Worm (Caenorhabditis elegans): ENCODE results near the gene K03B4.1.
A peak's percentile ranks its signal among the peaks of the same experiment; 100 is the strongest.

Gene K03B4.1

ce11 chrV:4665651-4666050 lies 23.5 kb upstream of the K03B4.1 start, which contains the start of gene srx-73:
Gene srx-73 (minus strand): TSS chrV:4665751.
- no peak for TF ChIP-seq dve-1 (tag; optimal IDR thresholded peaks at IDR 0.05)
- TF ChIP-seq elt-4 (tag; optimal IDR thresholded peaks at IDR 0.05) = no peak
- TF ChIP-seq ets-4 (tag; optimal IDR thresholded peaks at IDR 0.05) = no peak
- no peak for TF ChIP-seq sox-2 (GFP tag; IDR thresholded peaks at IDR 0.05)
- TF ChIP-seq fax-1 (tag; optimal IDR thresholded peaks at IDR 0.05) = no peak
- TF ChIP-seq zip-5 (tag; optimal IDR thresholded peaks at IDR 0.05) = no peak
- no peak for TF ChIP-seq hlh-15 (tag; optimal IDR thresholded peaks at IDR 0.05)

DNA sequence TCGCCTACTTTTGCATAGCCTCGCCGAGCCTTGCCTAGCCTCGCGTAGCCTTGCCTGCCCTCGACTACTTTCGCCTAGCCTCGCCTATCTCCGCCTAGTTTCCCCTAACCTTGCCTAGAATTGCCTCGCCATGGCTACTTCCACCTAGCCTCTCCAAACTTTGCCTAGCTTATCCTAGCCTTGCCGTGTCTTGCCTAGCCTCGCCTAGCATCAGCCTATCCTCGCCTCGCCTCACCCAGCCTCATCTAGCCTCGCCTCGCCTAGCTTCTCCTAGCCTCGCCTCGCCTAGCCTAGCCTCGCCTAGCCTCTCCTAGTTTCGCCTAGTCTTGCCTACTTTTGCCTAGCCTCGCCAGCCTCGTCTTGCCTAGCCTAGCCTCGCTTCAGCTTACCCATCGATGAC lies 22.1 kb upstream of the K03B4.1 start:
- no peak for TF ChIP-seq sox-2 (GFP tag; IDR thresholded peaks at IDR 0.05)
- no peak for TF ChIP-seq madf-2 (tag; optimal IDR thresholded peaks at IDR 0.05)
- peak; percentile 42 for TF ChIP-seq mec-3 (tag; optimal IDR thresholded peaks at IDR 0.05; ENCODE audit: borderline replicate concordance)
- no peak for TF ChIP-seq ets-4 (tag; optimal IDR thresholded peaks at IDR 0.05)
- peak; percentile 37 for TF ChIP-seq elt-4 (tag; optimal IDR thresholded peaks at IDR 0.05)
- peak; percentile 43 for TF ChIP-seq hlh-6 (tag; optimal IDR thresholded peaks at IDR 0.05)

- TF ChIP-seq pqm-1 (tag; optimal IDR thresholded peaks at IDR 0.05) = no peak
- TF ChIP-seq ref-2 (tag; optimal IDR thresholded peaks at IDR 0.05) = no peak
- TF ChIP-seq sox-4 (tag; optimal IDR thresholded peaks at IDR 0.05) = no peak
- no peak for TF ChIP-seq Y22D7AL.16 (tag; optimal IDR thresholded peaks at IDR 0.05)
- no peak for TF ChIP-seq sox-2 (GFP tag; IDR thresholded peaks at IDR 0.05)
- TF ChIP-seq rnt-1 (tag; optimal IDR thresholded peaks at IDR 0.05) = no peak
- no peak for TF ChIP-seq odd-2 (tag; optimal IDR thresholded peaks at IDR 0.05)
- no peak for TF ChIP-seq pros-1 (tag; optimal IDR thresholded peaks at IDR 0.05)
- no peak for TF ChIP-seq pax-1 (tag; optimal IDR thresholded peaks at IDR 0.05)
- no peak for TF ChIP-seq ama-1 (optimal IDR thresholded peaks at IDR 0.05)
- TF ChIP-seq unc-55 (GFP tag; optimal IDR thresholded peaks at IDR 0.05) = no peak
- no peak for TF ChIP-seq ets-4 (tag; optimal IDR thresholded peaks at IDR 0.05)
- no peak for TF ChIP-seq unc-42 (tag; optimal IDR thresholded peaks at IDR 0.05)
- no peak for TF ChIP-seq hlh-15 (tag; optimal IDR thresholded peaks at IDR 0.05)
- TF ChIP-seq ceh-31 (tag; optimal IDR thresholded peaks at IDR 0.05) = no peak
- TF ChIP-seq zip-5 (tag; optimal IDR thresholded peaks at IDR 0.05) = no peak
- TF ChIP-seq ceh-9 (tag; optimal IDR thresholded peaks at IDR 0.05) = no peak
Observed at ce11 chrV:4668636-4669035, 20.5 kb upstream of the K03B4.1 start, which contains the start of gene srx-77. Gene srx-77 (minus strand): TSS chrV:4668736.

- no peak for TF ChIP-seq eyg-1 (tag; optimal IDR thresholded peaks at IDR 0.05)
- TF ChIP-seq K09A11.1 (tag; optimal IDR thresholded peaks at IDR 0.05; ENCODE audit: insufficient read depth) = no peak
- TF ChIP-seq pha-2 (tag; optimal IDR thresholded peaks at IDR 0.05) = no peak
- TF ChIP-seq ceh-19 (GFP tag; optimal IDR thresholded peaks at IDR 0.05) = no peak
- no peak for TF ChIP-seq syd-9 (tag; optimal IDR thresholded peaks at IDR 0.05)
- TF ChIP-seq ahr-1 (tag; optimal IDR thresholded peaks at IDR 0.05) = no peak
- no peak for TF ChIP-seq ceh-24 (tag; optimal IDR thresholded peaks at IDR 0.05)
- no peak for TF ChIP-seq npax-4 (tag; optimal IDR thresholded peaks at IDR 0.05)
- no peak for TF ChIP-seq sox-4 (tag; optimal IDR thresholded peaks at IDR 0.05)
Observed at ce11 chrV:4672487-4672886, 16.6 kb upstream of the K03B4.1 start, which contains the start of gene K03B4.9. Gene K03B4.9 (minus strand): TSS chrV:4672587.

ce11 chrV:4674506-4674905 lies 14.6 kb upstream of the K03B4.1 start, which contains the start of gene K03B4.8:
Gene K03B4.8 (minus strand): TSS chrV:4674606.
- TF ChIP-seq npax-4 (tag; optimal IDR thresholded peaks at IDR 0.05) = no peak
- no peak for TF ChIP-seq C38D4.7 (GFP tag; optimal IDR thresholded peaks at IDR 0.05)
- TF ChIP-seq fax-1 (tag; optimal IDR thresholded peaks at IDR 0.05) = no peak
- no peak for TF ChIP-seq ceh-24 (tag; optimal IDR thresholded peaks at IDR 0.05)
- no peak for TF ChIP-seq sdc-2 (tag; optimal IDR thresholded peaks at IDR 0.05)

ce11 chrV:4676092-4676491 lies 13.0 kb upstream of the K03B4.1 start, which contains the start of gene K03B4.6:
Gene K03B4.6 (minus strand): TSS chrV:4676192.
- no peak for TF ChIP-seq tbx-2 (tag; optimal IDR thresholded peaks at IDR 0.05)
- no peak for TF ChIP-seq pat-9 (tag; optimal IDR thresholded peaks at IDR 0.05)
- TF ChIP-seq elt-2 (tag; optimal IDR thresholded peaks at IDR 0.05) = no peak
- no peak for TF ChIP-seq pax-1 (tag; optimal IDR thresholded peaks at IDR 0.05)
- no peak for TF ChIP-seq ceh-14 (tag; optimal IDR thresholded peaks at IDR 0.05)
- no peak for TF ChIP-seq ets-4 (tag; optimal IDR thresholded peaks at IDR 0.05)
- TF ChIP-seq rnt-1 (tag; optimal IDR thresholded peaks at IDR 0.05) = no peak
- TF ChIP-seq F13H6.1 (tag; optimal IDR thresholded peaks at IDR 0.05) = no peak
- no peak for TF ChIP-seq eyg-1 (tag; optimal IDR thresholded peaks at IDR 0.05)
- no peak for TF ChIP-seq nfya-1 (tag; optimal IDR thresholded peaks at IDR 0.05)
